Fruit fly (Drosophila melanogaster) whole organism, prepupa: Measurements from ENCODE around the gene Atg13.

Source experiments
- CG11294 ChIP-seq: fragments of 200-800 bp; sonication (Bioruptor generic); IDR thresholded peaks from 2 replicates; pipeline ENCODE4 v1.3.6; 2022; ENCODE audit warnings: missing biosample characterization, missing genetic modification characterization
- CG15336 ChIP-seq: fragments of 200-800 bp; sonication (Bioruptor generic); IDR thresholded peaks from 2 replicates; pipeline ENCODE4 v1.3.6; 2022; ENCODE audit warnings: missing biosample characterization, missing genetic modification characterization
- CG1621 ChIP-seq: fragments of 200-800 bp; sonication (Bioruptor generic); optimal IDR thresholded peaks from 3 replicates; lab custom pipeline; 2018; ENCODE audit warnings: missing biosample characterization, mild to moderate bottlenecking, missing genetic modification characterization
- CG3032 ChIP-seq: fragments of 200-800 bp; optimal IDR thresholded peaks from 2 replicates; lab custom pipeline; 2019; ENCODE audit warnings: missing biosample characterization, mild to moderate bottlenecking, missing genetic modification characterization, moderate library complexity
- CG31627 ChIP-seq: fragments of 200-800 bp; sonication (Bioruptor generic); optimal IDR thresholded peaks from 3 replicates; lab custom pipeline; 2016; ENCODE audit warnings: missing biosample characterization, missing genetic modification characterization
- CG32006 ChIP-seq: fragments of 200-800 bp; sonication (Bioruptor generic); optimal IDR thresholded peaks from 3 replicates; lab custom pipeline; 2017; ENCODE audit warnings: missing biosample characterization, mild to moderate bottlenecking, missing genetic modification characterization
- CG34406 ChIP-seq: fragments of 200-800 bp; sonication (Bioruptor generic); optimal IDR thresholded peaks from 3 replicates; lab custom pipeline; 2016; ENCODE audit warnings: missing biosample characterization, missing genetic modification characterization
- CG6163 ChIP-seq: fragments of 200-800 bp; sonication (Bioruptor generic); IDR thresholded peaks from 3 replicates; pipeline ENCODE4 v1.3.6; 2022; ENCODE audit warnings: missing biosample characterization, missing genetic modification characterization
- CG6276 ChIP-seq: fragments of 200-800 bp; sonication (Bioruptor generic); optimal IDR thresholded peaks from 2 replicates; lab custom pipeline; 2017; ENCODE audit warnings: missing biosample characterization, mild to moderate bottlenecking, missing genetic modification characterization
- CG6792 ChIP-seq: fragments of 200-800 bp; sonication (Bioruptor generic); optimal IDR thresholded peaks from 3 replicates; lab custom pipeline; 2016; ENCODE audit warnings: missing biosample characterization, missing genetic modification characterization
- CG8119 ChIP-seq: fragments of 200-800 bp; sonication (Bioruptor generic); IDR thresholded peaks from 3 replicates; pipeline ENCODE4 v1.3.6; 2022; ENCODE audit warnings: missing biosample characterization, missing genetic modification characterization
- CG8632 ChIP-seq: fragments of 200-800 bp; sonication (Bioruptor generic); optimal IDR thresholded peaks from 3 replicates; lab custom pipeline; 2016; ENCODE audit warnings: missing biosample characterization, missing genetic modification characterization
- Eip78C ChIP-seq: fragments of 200-800 bp; sonication (Bioruptor generic); peaks from one replicate; lab custom pipeline; 2016; ENCODE audit warnings: missing biosample characterization, missing genetic modification characterization
- Eip93F ChIP-seq: fragments of 200-800 bp; sonication (Bioruptor generic); optimal IDR thresholded peaks from 2 replicates; lab custom pipeline; 2016; ENCODE audit warnings: missing biosample characterization, mild to moderate bottlenecking, missing genetic modification characterization
- Ets21C ChIP-seq: fragments of 200-800 bp; sonication (Bioruptor generic); optimal IDR thresholded peaks from 3 replicates; lab custom pipeline; 2016; ENCODE audit warnings: missing biosample characterization, missing genetic modification characterization
- Hr38 ChIP-seq: sonication (Bioruptor generic); optimal IDR thresholded peaks from 2 replicates; lab custom pipeline; 2016; ENCODE audit warnings: missing biosample characterization, missing genetic modification characterization
- Hr4 ChIP-seq: fragments of 200-800 bp; sonication (Bioruptor generic); optimal IDR thresholded peaks from 3 replicates; lab custom pipeline; 2016; ENCODE audit warnings: missing biosample characterization, missing genetic modification characterization
- Lpt ChIP-seq: fragments of 200-800 bp; sonication (Bioruptor generic); optimal IDR thresholded peaks from 3 replicates; lab custom pipeline; 2016; ENCODE audit warnings: missing biosample characterization, missing genetic modification characterization
- Met ChIP-seq: fragments of 200-800 bp; sonication (Bioruptor generic); optimal IDR thresholded peaks from 3 replicates; lab custom pipeline; 2016; ENCODE audit warnings: missing biosample characterization, missing genetic modification characterization
- Smox ChIP-seq: fragments of 200-800 bp; sonication (Bioruptor generic); optimal IDR thresholded peaks from 3 replicates; lab custom pipeline; 2016; ENCODE audit warnings: missing biosample characterization, missing genetic modification characterization
- Sox14 ChIP-seq: fragments of 200-800 bp; sonication (Bioruptor generic); optimal IDR thresholded peaks from 3 replicates; lab custom pipeline; 2016; ENCODE audit warnings: missing biosample characterization, missing genetic modification characterization
- Sox15 ChIP-seq: fragments of 200-800 bp; sonication (Bioruptor generic); optimal IDR thresholded peaks from 3 replicates; lab custom pipeline; 2016; ENCODE audit warnings: missing biosample characterization, missing genetic modification characterization
- achi ChIP-seq: fragments of 200-800 bp; sonication (Bioruptor generic); optimal IDR thresholded peaks from 3 replicates; lab custom pipeline; 2016; ENCODE audit warnings: missing biosample characterization, missing genetic modification characterization
- dac ChIP-seq: fragments of 200-800 bp; sonication (Bioruptor generic); optimal IDR thresholded peaks from 2 replicates; lab custom pipeline; 2017; ENCODE audit warnings: missing biosample characterization, mild to moderate bottlenecking, missing genetic modification characterization
- dsx ChIP-seq: fragments of 200-800 bp; optimal IDR thresholded peaks from 3 replicates; lab custom pipeline; 2019; ENCODE audit warnings: missing biosample characterization, mild to moderate bottlenecking, missing genetic modification characterization, moderate library complexity; ENCODE audit not compliant: poor library complexity, severe bottlenecking
- eg ChIP-seq: fragments of 200-800 bp; sonication (Bioruptor generic); IDR thresholded peaks from 3 replicates; pipeline ENCODE4 v1.3.6; 2022; ENCODE audit warnings: missing biosample characterization, missing genetic modification characterization
- esn ChIP-seq: fragments of 200-800 bp; sonication (Bioruptor generic); optimal IDR thresholded peaks from 2 replicates; lab custom pipeline; 2016; ENCODE audit warnings: missing biosample characterization, mild to moderate bottlenecking, missing genetic modification characterization, moderate library complexity
- fkh ChIP-seq: fragments of 200-800 bp; sonication (Bioruptor generic); optimal IDR thresholded peaks from 3 replicates; lab custom pipeline; 2017; ENCODE audit warnings: missing biosample characterization, mild to moderate bottlenecking, missing genetic modification characterization, moderate library complexity
- lz ChIP-seq: fragments of 200-800 bp; sonication (Bioruptor generic); optimal IDR thresholded peaks from 3 replicates; lab custom pipeline; 2016; ENCODE audit warnings: missing biosample characterization, missing genetic modification characterization
- net ChIP-seq: fragments of 200-800 bp; sonication (Bioruptor generic); optimal IDR thresholded peaks from 3 replicates; lab custom pipeline; 2016; ENCODE audit warnings: missing biosample characterization, missing genetic modification characterization
- salr ChIP-seq, 2 experiments: fragments of 200-800 bp; sonication (Bioruptor generic); optimal IDR thresholded peaks; 3 replicates each; lab custom pipeline; 2016 to 2018; ENCODE audit warnings: missing biosample characterization in 2 of 2, missing genetic modification characterization in 2 of 2, mild to moderate bottlenecking in 1 of 2
- spab ChIP-seq: fragments of 200-800 bp; sonication (Bioruptor generic); optimal IDR thresholded peaks from 2 replicates; lab custom pipeline; 2017; ENCODE audit warnings: missing biosample characterization, mild to moderate bottlenecking, missing genetic modification characterization, missing genetic modification reagents
- ss ChIP-seq, 2 experiments: fragments of 200-800 bp; sonication (Bioruptor generic); optimal IDR thresholded peaks; 2 replicates in 1 of 2; 3 replicates in 1 of 2; lab custom pipeline; 2017 to 2018; ENCODE audit warnings: mild to moderate bottlenecking in 2 of 2, missing biosample characterization in 2 of 2, missing genetic modification characterization in 2 of 2, moderate library complexity in 1 of 2
- svp ChIP-seq: fragments of 200-800 bp; sonication (Bioruptor generic); peaks from one replicate; lab custom pipeline; 2016; ENCODE audit warnings: missing biosample characterization, missing genetic modification characterization
- vri ChIP-seq: fragments of 200-800 bp; sonication (Bioruptor generic); optimal IDR thresholded peaks from 3 replicates; lab custom pipeline; 2016; ENCODE audit warnings: missing biosample characterization, mild to moderate bottlenecking, missing genetic modification characterization

Gene Atg13

DNA sequence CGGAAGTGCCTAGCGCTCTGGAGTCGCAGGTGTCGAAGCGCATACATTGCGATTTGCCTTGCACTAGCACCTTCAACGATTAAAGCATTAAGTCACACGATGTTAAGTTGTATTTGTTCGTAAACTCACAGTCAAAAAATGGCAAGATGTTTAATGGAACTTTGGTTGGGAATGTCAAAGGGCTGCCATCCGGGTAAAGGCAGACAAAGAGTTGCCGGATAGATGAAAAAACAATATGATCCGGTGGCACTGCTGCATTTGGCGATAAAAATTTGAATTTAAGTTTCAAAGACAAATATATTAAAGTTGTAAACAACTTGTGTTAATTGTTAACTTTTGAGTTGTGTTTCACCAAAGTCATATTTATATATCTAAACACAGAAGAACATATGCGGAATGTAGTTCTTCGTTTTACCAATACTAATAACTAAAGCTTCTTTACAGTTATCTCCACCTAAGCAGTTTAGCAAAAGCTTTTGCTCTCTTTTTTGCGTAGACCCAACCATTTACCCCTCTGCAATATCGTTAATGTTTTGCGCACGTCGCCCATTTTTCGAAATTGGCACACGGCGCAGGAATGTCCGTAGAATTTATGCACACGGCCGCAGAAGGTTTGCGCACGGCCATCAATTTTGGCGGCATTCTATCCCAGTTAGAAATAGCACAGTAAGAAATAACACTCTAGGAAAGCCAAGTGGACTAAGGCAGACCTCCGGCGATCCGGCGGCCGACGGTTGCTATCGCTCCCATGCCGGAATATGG is 33.1 kb upstream of the Atg13 start, which contains the start of gene Coq2:
Gene Coq2 (minus strand): TSS at position 200 of the 762 bp plus-strand sequence.
- TF ChIP-seq CG6163 (GFP tag; lab: Robert Waterston, UW) (peak; percentile 30; the same call in 1 of the 3 replicates), salr (GFP tag; optimal IDR thresholded peaks at IDR 0.05; lab: Kevin White, UChicago) (no peak), esn (GFP tag; lab: Kevin White, UChicago) (peak; percentile 11)

dm6 chr3R:8317215-8317614 is 32.4 kb upstream of the Atg13 start, which contains the start of gene Ctr1B:
Gene Ctr1B (plus strand): TSS chr3R:8317612.
- TF ChIP-seq Eip78C (GFP tag; lab: Kevin White, UChicago) (peak; percentile 53), eg (GFP tag; lab: Robert Waterston, UW) (0 out of 3 replicates have a peak, but pooled peaks have one; percentile 39), CG6276 (GFP tag; lab: Kevin White, UChicago) (no peak)

dm6 chr3R:8317709-8318335 is 31.8 kb upstream of the Atg13 start:
- peak; percentile 66; the same call in 2 of the 3 replicates for TF ChIP-seq CG8119 (GFP tag; lab: Robert Waterston, UW)
- TF ChIP-seq fkh (GFP tag; lab: Kevin White, UChicago), result peak; percentile 47
- peak; percentile 71 for TF ChIP-seq eg (GFP tag; lab: Robert Waterston, UW)
- no peak for TF ChIP-seq CG8632 (GFP tag; lab: Kevin White, UChicago)
- peak; percentile 51 for TF ChIP-seq Hr4 (GFP tag; lab: Kevin White, UChicago)
- TF ChIP-seq net, result peak; percentile 20
- TF ChIP-seq CG6163 (GFP tag; lab: Robert Waterston, UW), result peak; percentile 54; the same call in 2 of the 3 replicates
- TF ChIP-seq CG15336 (GFP tag; lab: Robert Waterston, UW), result peak; percentile 76
- TF ChIP-seq CG31627, result no peak
- no peak for TF ChIP-seq Eip78C (GFP tag; lab: Kevin White, UChicago)
- no peak for TF ChIP-seq salr (GFP tag; optimal IDR thresholded peaks at IDR 0.05; lab: Kevin White, UChicago)

DNA sequence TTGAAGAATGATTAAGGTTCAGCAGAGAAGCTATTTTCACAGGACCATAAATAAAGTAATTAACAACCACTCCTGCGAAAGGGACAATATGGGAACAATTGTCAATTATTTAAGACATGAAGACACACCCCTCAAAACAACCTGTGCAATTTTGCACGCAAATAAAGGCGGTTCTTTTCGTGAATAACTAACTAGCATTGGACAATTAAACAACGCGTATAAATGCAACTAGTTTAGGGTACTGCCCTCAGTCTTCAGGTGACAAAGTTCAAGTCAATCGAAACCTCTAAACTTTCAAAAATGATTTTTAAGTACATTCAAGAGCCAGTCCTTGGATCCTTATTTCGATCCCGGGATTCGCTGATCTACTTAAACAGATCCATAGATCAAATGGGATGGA is 28.2 kb upstream of the Atg13 start, which contains the start of gene Or85a:
Gene Or85a (plus strand): TSS at position 301 of the 400 bp plus-strand sequence.
- no peak for TF ChIP-seq achi (GFP tag; lab: Kevin White, UChicago)
- no peak for TF ChIP-seq esn (GFP tag; lab: Kevin White, UChicago)
- no peak for TF ChIP-seq CG15336 (GFP tag; lab: Robert Waterston, UW)
- no peak for TF ChIP-seq dsx (GFP tag; lab: Kevin White, UChicago)
- TF ChIP-seq CG1621 (tag; lab: Kevin White, UChicago), result no peak
- no peak for TF ChIP-seq Sox15
- no peak for TF ChIP-seq ss (GFP tag; optimal IDR thresholded peaks at IDR 0.05; lab: Kevin White, UChicago)
- TF ChIP-seq CG3032 (tag; lab: Kevin White, UChicago), result no peak
- no peak for TF ChIP-seq spab (GFP tag; lab: Kevin White, UChicago)
- TF ChIP-seq CG32006 (GFP tag; lab: Kevin White, UChicago), result no peak
- no peak for TF ChIP-seq Lpt (GFP tag; lab: Kevin White, UChicago)
- TF ChIP-seq net, result no peak
- no peak for TF ChIP-seq svp (GFP tag; lab: Kevin White, UChicago)
- TF ChIP-seq CG8632 (GFP tag; lab: Kevin White, UChicago), result no peak
- no peak for TF ChIP-seq Sox14
- no peak for TF ChIP-seq CG6163 (GFP tag; lab: Robert Waterston, UW)

- TF ChIP-seq Eip93F (GFP tag; lab: Kevin White, UChicago), result no peak
- TF ChIP-seq lz (GFP tag; lab: Kevin White, UChicago), result no peak
- TF ChIP-seq CG11294, result no peak
- no peak for TF ChIP-seq CG6163 (GFP tag; lab: Robert Waterston, UW)
- no peak for TF ChIP-seq vri (GFP tag; lab: Kevin White, UChicago)
- TF ChIP-seq CG15336 (GFP tag; lab: Robert Waterston, UW), result no peak
- no peak for TF ChIP-seq dac (GFP tag; lab: Kevin White, UChicago)
- TF ChIP-seq Smox (GFP tag; lab: Kevin White, UChicago), result no peak
- TF ChIP-seq spab (GFP tag; lab: Kevin White, UChicago), result no peak
- no peak for TF ChIP-seq ss (GFP tag; optimal IDR thresholded peaks at IDR 0.05; lab: Kevin White, UChicago)
- TF ChIP-seq eg (GFP tag; lab: Robert Waterston, UW), result no peak
- TF ChIP-seq CG34406 (GFP tag; lab: Kevin White, UChicago), result no peak
- TF ChIP-seq Met, result no peak
- TF ChIP-seq Hr38 (GFP tag; lab: Kevin White, UChicago), result no peak
- TF ChIP-seq Ets21C (GFP tag; lab: Kevin White, UChicago), result no peak
- no peak for TF ChIP-seq net
- no peak for TF ChIP-seq Hr4 (GFP tag; lab: Kevin White, UChicago)
- no peak for TF ChIP-seq fkh (GFP tag; lab: Kevin White, UChicago)
- no peak for TF ChIP-seq CG6792 (GFP tag; lab: Kevin White, UChicago)
- TF ChIP-seq, all 60 proteins: peak for 0
Measured at dm6 chr3R:8324016-8324415, 25.6 kb upstream of the Atg13 start, which contains the start of gene CG7443. Gene CG7443 (plus strand): TSS chr3R:8324316.
